Fruit fly (Drosophila melanogaster) whole organism, embryonic: ENCODE results near the gene CG13893.

Experiments used
- Adf1 ChIP-seq: fragments of 200-800 bp; sonication (Bioruptor generic); IDR thresholded peaks from 2 replicates; pipeline ENCODE4 v1.3.6; 2022; ENCODE audit warnings: missing biosample characterization, missing genetic modification characterization
- CG12155 ChIP-seq: fragments of 200-800 bp; sonication (Bioruptor generic); optimal IDR thresholded peaks from 3 replicates; lab custom pipeline; 2016; ENCODE audit warnings: missing biosample characterization, missing genetic modification characterization
- CG12236 ChIP-seq: fragments of 200-800 bp; sonication (Bioruptor generic); optimal IDR thresholded peaks from 2 replicates; lab custom pipeline; 2016; ENCODE audit warnings: missing biosample characterization, missing genetic modification characterization
- CG12744 ChIP-seq: fragments of 200-800 bp; sonication (Bioruptor generic); optimal IDR thresholded peaks from 2 replicates; lab custom pipeline; 2016; ENCODE audit warnings: missing biosample characterization, missing genetic modification characterization
- CG13894 ChIP-seq: fragments of 200-800 bp; sonication (Bioruptor generic); optimal IDR thresholded peaks from 3 replicates; lab custom pipeline; 2018; ENCODE audit warnings: missing biosample characterization, mild to moderate bottlenecking, missing genetic modification characterization, moderate library complexity
- CG15073 ChIP-seq: fragments of 200-800 bp; sonication (Bioruptor generic); optimal IDR thresholded peaks from 2 replicates; lab custom pipeline; 2016; ENCODE audit warnings: missing biosample characterization, missing genetic modification characterization
- CG1529 ChIP-seq: fragments of 200-800 bp; sonication (Bioruptor generic); optimal IDR thresholded peaks from 3 replicates; lab custom pipeline; 2018; ENCODE audit warnings: missing biosample characterization, missing genetic modification characterization
- CG17328 ChIP-seq: fragments of 200-800 bp; sonication (Bioruptor generic); IDR thresholded peaks from 2 replicates; pipeline ENCODE4 v1.3.6; 2022; ENCODE audit warnings: missing biosample characterization, missing genetic modification characterization
- CG2199 ChIP-seq: fragments of 200-800 bp; sonication (Bioruptor generic); IDR thresholded peaks from 3 replicates; pipeline ENCODE4 v1.3.6; 2022; ENCODE audit warnings: missing biosample characterization, missing genetic modification characterization
- CG2202 ChIP-seq: fragments of 200-800 bp; sonication (Bioruptor generic); optimal IDR thresholded peaks from 2 replicates; lab custom pipeline; 2018; ENCODE audit warnings: missing biosample characterization, mild to moderate bottlenecking, missing genetic modification characterization
- CG2889 ChIP-seq: fragments of 200-800 bp; sonication (Bioruptor generic); IDR thresholded peaks from 3 replicates; pipeline ENCODE4 v1.3.6; 2022; ENCODE audit warnings: missing biosample characterization, missing genetic modification characterization
- CG30431 ChIP-seq: fragments of 200-800 bp; sonication (Bioruptor generic); optimal IDR thresholded peaks from 2 replicates; lab custom pipeline; 2017; ENCODE audit warnings: missing biosample characterization, missing genetic modification characterization
- CG34224 ChIP-seq: fragments of 200-800 bp; sonication (Bioruptor generic); IDR thresholded peaks from 3 replicates; pipeline ENCODE4 v1.3.6; 2022; ENCODE audit warnings: missing biosample characterization, missing genetic modification characterization; ENCODE audit not compliant: partially characterized antibody
- CG34422 ChIP-seq: fragments of 200-800 bp; sonication (Bioruptor generic); IDR thresholded peaks from 3 replicates; pipeline ENCODE4 v1.3.6; 2022; ENCODE audit warnings: missing biosample characterization, missing genetic modification characterization
- CG4404 ChIP-seq: fragments of 200-800 bp; sonication (Bioruptor generic); IDR thresholded peaks from 2 replicates; pipeline ENCODE4 v1.3.6; 2022; ENCODE audit warnings: missing biosample characterization, missing genetic modification characterization
- CG7271 ChIP-seq: fragments of 200-800 bp; sonication (Bioruptor generic); optimal IDR thresholded peaks from 2 replicates; lab custom pipeline; 2018; ENCODE audit warnings: missing biosample characterization, mild to moderate bottlenecking, missing genetic modification characterization, moderate library complexity
- CG9215 ChIP-seq: fragments of 200-800 bp; sonication (Bioruptor generic); IDR thresholded peaks from 2 replicates; pipeline ENCODE4 v1.3.6; 2022; ENCODE audit warnings: missing biosample characterization, missing genetic modification characterization
- CG9797 ChIP-seq: fragments of 200-800 bp; sonication (Bioruptor generic); optimal IDR thresholded peaks from 3 replicates; lab custom pipeline; 2018; ENCODE audit warnings: missing biosample characterization, mild to moderate bottlenecking, missing genetic modification characterization
- CG9932 ChIP-seq: fragments of 200-800 bp; sonication (Bioruptor generic); IDR thresholded peaks from 2 replicates; pipeline ENCODE4 v1.3.6; 2022; ENCODE audit warnings: missing biosample characterization, missing genetic modification characterization
- CTCF ChIP-seq: fragments of 200-800 bp; sonication (Bioruptor generic); optimal IDR thresholded peaks from 2 replicates; lab custom pipeline; 2017; ENCODE audit warnings: missing biosample characterization, mild to moderate bottlenecking, missing genetic modification characterization, moderate library complexity
- CkIIα-i1 ChIP-seq: fragments of 200-800 bp; sonication (Bioruptor generic); IDR thresholded peaks from 2 replicates; pipeline ENCODE4 v1.3.6; 2022; ENCODE audit warnings: missing biosample characterization, missing genetic modification characterization
- CoRest ChIP-seq: fragments of 200-800 bp; sonication (Bioruptor generic); optimal IDR thresholded peaks from 3 replicates; lab custom pipeline; 2018; ENCODE audit warnings: missing biosample characterization, mild to moderate bottlenecking, missing genetic modification characterization, moderate library complexity
- CrebB ChIP-seq: fragments of 200-800 bp; sonication (Bioruptor generic); optimal IDR thresholded peaks from 3 replicates; lab custom pipeline; 2018; ENCODE audit warnings: missing biosample characterization, mild to moderate bottlenecking, missing genetic modification characterization
- Deaf1 ChIP-seq: fragments of 200-800 bp; optimal IDR thresholded peaks from 3 replicates; lab custom pipeline; 2019; ENCODE audit warnings: missing biosample characterization, mild to moderate bottlenecking, missing genetic modification characterization, moderate library complexity
- Drgx ChIP-seq: fragments of 200-800 bp; sonication (Bioruptor generic); IDR thresholded peaks from 2 replicates; pipeline ENCODE4 v1.3.6; 2022; ENCODE audit warnings: missing biosample characterization, missing genetic modification characterization
- ERR ChIP-seq: fragments of 200-800 bp; sonication (Bioruptor generic); optimal IDR thresholded peaks from 2 replicates; lab custom pipeline; 2016; ENCODE audit warnings: missing biosample characterization, missing genetic modification characterization
- Fer3 ChIP-seq: fragments of 200-800 bp; sonication (Bioruptor generic); optimal IDR thresholded peaks from 2 replicates; lab custom pipeline; 2018; ENCODE audit warnings: missing biosample characterization, mild to moderate bottlenecking, missing genetic modification characterization, moderate library complexity
- GATAe ChIP-seq: fragments of 200-800 bp; sonication (Bioruptor generic); conservative IDR thresholded peaks from 2 replicates; pipeline ENCODE4 v1.3.6; 2022; ENCODE audit warnings: missing biosample characterization, missing genetic modification characterization
- Lim3 ChIP-seq: fragments of 200-800 bp; sonication (Bioruptor generic); IDR thresholded peaks from 2 replicates; pipeline ENCODE4 v1.3.6; 2022; ENCODE audit warnings: missing biosample characterization, missing genetic modification characterization
- Ravus ChIP-seq: fragments of 200-800 bp; sonication (Bioruptor generic); IDR thresholded peaks from 2 replicates; pipeline ENCODE4 v1.3.6; 2022; ENCODE audit warnings: missing biosample characterization, missing genetic modification characterization
- Rfx ChIP-seq: fragments of 200-800 bp; sonication (Bioruptor generic); IDR thresholded peaks from 2 replicates; pipeline ENCODE4 v1.3.6; 2022; ENCODE audit warnings: missing biosample characterization, missing genetic modification characterization
- Sin3A ChIP-seq: fragments of >200 bp; optimal IDR thresholded peaks from 2 replicates; lab custom pipeline; 2018
- Sry-δ ChIP-seq: fragments of 200-800 bp; sonication (Bioruptor generic); optimal IDR thresholded peaks from 2 replicates; lab custom pipeline; 2016; ENCODE audit warnings: missing biosample characterization, missing genetic modification characterization
- Stat92E ChIP-seq, 3 experiments: fragments of >200 bp in 2 of 3; fragments of 200-800 bp in 1 of 3; sonication (Bioruptor generic) in 1 of 3; optimal IDR thresholded peaks; 2 replicates each; lab custom pipeline; 2017 to 2019; ENCODE audit warnings: missing biosample characterization in 3 of 3, missing genetic modification characterization in 3 of 3, mild to moderate bottlenecking in 1 of 3, moderate library complexity in 1 of 3
- TFAM ChIP-seq: fragments of 200-800 bp; sonication (Bioruptor generic); optimal IDR thresholded peaks from 2 replicates; lab custom pipeline; 2017; ENCODE audit warnings: missing biosample characterization, missing genetic modification characterization, inconsistent platforms
- Usf ChIP-seq: fragments of 200-800 bp; sonication (Bioruptor generic); optimal IDR thresholded peaks from 2 replicates; lab custom pipeline; 2017; ENCODE audit warnings: missing genotype, missing biosample characterization, missing genetic modification characterization
- Vsx1 ChIP-seq: fragments of 200-800 bp; sonication (Bioruptor generic); optimal IDR thresholded peaks from 2 replicates; lab custom pipeline; 2017; ENCODE audit warnings: missing biosample characterization, mild to moderate bottlenecking, missing genetic modification characterization, missing genetic modification reagents
- ab ChIP-seq: fragments of 200-800 bp; sonication (Bioruptor generic); optimal IDR thresholded peaks from 2 replicates; lab custom pipeline; 2016; ENCODE audit warnings: missing biosample characterization, missing genetic modification characterization
- al ChIP-seq: fragments of 200-800 bp; sonication (Bioruptor generic); IDR thresholded peaks from 2 replicates; pipeline ENCODE4 v1.3.6; 2022; ENCODE audit warnings: missing biosample characterization, missing genetic modification characterization
- amos ChIP-seq: fragments of 200-800 bp; sonication (Bioruptor generic); IDR thresholded peaks from 2 replicates; pipeline ENCODE4 v1.3.6; 2022; ENCODE audit warnings: missing biosample characterization, missing genetic modification characterization; ENCODE audit not compliant: partially characterized antibody
- bbx ChIP-seq: fragments of 200-800 bp; sonication (Bioruptor generic); IDR thresholded peaks from 2 replicates; pipeline ENCODE4 v1.3.6; 2022; ENCODE audit warnings: missing biosample characterization, missing genetic modification characterization; ENCODE audit not compliant: partially characterized antibody
- ci ChIP-seq: fragments of 200-800 bp; sonication (Bioruptor generic); IDR thresholded peaks from 3 replicates; pipeline ENCODE4 v1.3.6; 2022; ENCODE audit warnings: missing biosample characterization, missing genetic modification characterization
- emc ChIP-seq: fragments of 200-800 bp; sonication (Bioruptor generic); optimal IDR thresholded peaks from 2 replicates; lab custom pipeline; 2016; ENCODE audit warnings: missing biosample characterization, missing genetic modification characterization
- exex ChIP-seq: fragments of 200-800 bp; sonication (Bioruptor generic); optimal IDR thresholded peaks from 4 replicates; lab custom pipeline; 2018; ENCODE audit warnings: missing biosample characterization, mild to moderate bottlenecking, missing genetic modification characterization, moderate library complexity
- fd102C ChIP-seq: fragments of 200-800 bp; sonication (Bioruptor generic); optimal IDR thresholded peaks from 2 replicates; lab custom pipeline; 2018; ENCODE audit warnings: missing biosample characterization, mild to moderate bottlenecking, missing genetic modification characterization, moderate library complexity
- gsb-n ChIP-seq: fragments of 200-800 bp; sonication (Bioruptor generic); optimal IDR thresholded peaks from 3 replicates; lab custom pipeline; 2018; ENCODE audit warnings: missing biosample characterization, mild to moderate bottlenecking, missing genetic modification characterization
- ind ChIP-seq: fragments of 200-800 bp; sonication (Bioruptor generic); optimal IDR thresholded peaks from 3 replicates; lab custom pipeline; 2016; ENCODE audit warnings: missing biosample characterization, missing genetic modification characterization
- klu ChIP-seq: fragments of 200-800 bp; sonication (Bioruptor generic); IDR thresholded peaks from 2 replicates; pipeline ENCODE4 v1.3.6; 2022; ENCODE audit warnings: missing biosample characterization, missing genetic modification characterization
- nerfin-1 ChIP-seq: fragments of 200-800 bp; sonication (Bioruptor generic); optimal IDR thresholded peaks from 3 replicates; lab custom pipeline; 2019; ENCODE audit warnings: missing biosample characterization, mild to moderate bottlenecking, missing genetic modification characterization, moderate library complexity
- ranshi ChIP-seq: fragments of 200-800 bp; sonication (Bioruptor generic); IDR thresholded peaks from 2 replicates; pipeline ENCODE4 v1.3.6; 2022; ENCODE audit warnings: missing biosample characterization, missing genetic modification characterization
- ro ChIP-seq: fragments of 200-800 bp; sonication (Bioruptor generic); IDR thresholded peaks from 2 replicates; pipeline ENCODE4 v1.3.6; 2022; ENCODE audit warnings: missing biosample characterization, missing genetic modification characterization

The CG13893 gene

DNA sequence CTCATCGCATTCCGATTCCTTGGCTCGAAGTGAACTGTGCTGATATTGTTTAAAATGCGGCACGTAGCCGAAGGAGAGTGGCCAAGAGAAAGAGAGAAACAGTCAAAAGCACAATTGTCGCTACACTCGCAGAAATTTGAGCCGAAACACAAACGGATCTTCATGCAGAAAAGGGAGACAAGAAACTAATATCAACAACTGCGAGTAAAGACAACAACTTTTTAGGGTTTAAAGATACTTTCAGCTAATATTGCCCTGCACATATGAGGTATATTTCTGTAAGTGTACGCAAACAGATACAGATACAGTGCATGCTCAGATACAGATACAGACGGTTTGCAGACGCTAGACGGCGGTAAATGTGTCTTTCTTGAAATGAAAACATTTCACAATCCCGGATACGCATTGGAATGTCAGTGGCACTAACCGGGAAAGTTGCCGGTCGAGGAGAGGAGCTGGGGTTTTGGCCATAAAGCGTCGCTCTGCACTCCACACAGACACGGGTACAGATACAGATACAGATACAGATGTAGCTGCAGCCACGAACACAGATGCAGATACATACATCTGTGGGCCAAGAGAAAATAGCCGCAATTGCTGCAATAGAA, 40.4 kb upstream of the CG13893 start (continued):
- TF ChIP-seq nerfin-1 (tag; lab: Kevin White, UChicago) (peak; percentile 83), CG4404 (GFP tag; lab: Robert Waterston, UW) (peak; percentile 40; the same call in 1 of the 2 replicates), amos (GFP tag; lab: Robert Waterston, UW) (no peak), emc (GFP tag; lab: Kevin White, UChicago) (peak; percentile 47), klu (GFP tag; lab: Robert Waterston, UW) (peak; percentile 55), CG34422 (GFP tag; lab: Robert Waterston, UW) (peak; percentile 92), CrebB (peak; percentile 81), ind (GFP tag; lab: Kevin White, UChicago) (peak; percentile 91), CG2199 (peak; percentile 85; the same call in 2 of the 3 replicates), ci (GFP tag; lab: Robert Waterston, UW) (peak; percentile 95), Usf (GFP tag; lab: Kevin White, UChicago) (peak; percentile 32), Sin3A (lab: Kevin White, UChicago) (no peak), ab (GFP tag; lab: Kevin White, UChicago) (peak; percentile 78), Rfx (GFP tag; lab: Robert Waterston, UW) (peak; percentile 77), Ravus (GFP tag; lab: Robert Waterston, UW) (peak; percentile 55), CG30431 (peak; percentile 88), CG12744 (GFP tag; lab: Kevin White, UChicago) (peak; percentile 70), CG15073 (GFP tag; lab: Kevin White, UChicago) (no peak), CG9215 (GFP tag; lab: Robert Waterston, UW) (peak; percentile 60; the same call in 1 of the 2 replicates), Stat92E (GFP tag; optimal IDR thresholded peaks at IDR 0.05; lab: Kevin White, UChicago) (no peak), Vsx1 (GFP tag; lab: Kevin White, UChicago) (peak; percentile 75), bbx (GFP tag; lab: Robert Waterston, UW) (0 out of 2 replicates have a peak, but pooled peaks have one; percentile 37), CG7271 (peak; percentile 55), ranshi (GFP tag; lab: Robert Waterston, UW) (peak; percentile 89), ro (GFP tag; lab: Robert Waterston, UW) (peak; percentile 65), CG12236 (peak; percentile 77), al (peak; percentile 62), CG2202 (tag; lab: Kevin White, UChicago) (peak; percentile 78), CG17328 (peak; percentile 92), CG12155 (GFP tag; lab: Kevin White, UChicago) (peak; percentile 78), CG13894 (no peak), exex (tag; lab: Kevin White, UChicago) (peak; percentile 14), Lim3 (peak; percentile 63; the same call in 1 of the 2 replicates), CTCF (GFP tag; lab: Kevin White, UChicago) (peak; percentile 53), CG34224 (GFP tag; lab: Robert Waterston, UW) (no peak), Fer3 (tag; lab: Kevin White, UChicago) (peak; percentile 74), Drgx (GFP tag; lab: Robert Waterston, UW) (peak; percentile 94), CoRest (peak; percentile 81), ERR (GFP tag; lab: Kevin White, UChicago) (peak; percentile 71), Sry-δ (GFP tag; lab: Kevin White, UChicago) (peak; percentile 55), CG9932 (peak; percentile 51), TFAM (GFP tag; lab: Kevin White, UChicago) (peak; percentile 60), Adf1 (GFP tag; lab: Robert Waterston, UW) (no peak), GATAe (GFP tag; lab: Robert Waterston, UW) (no peak), CkIIα-i1 (GFP tag; lab: Robert Waterston, UW) (peak; percentile 33; the same call in 1 of the 2 replicates), fd102C (GFP tag; lab: Kevin White, UChicago) (no peak), CG9797 (no peak), CG1529 (peak; percentile 90), gsb-n (tag; lab: Kevin White, UChicago) (peak; percentile 82), CG2889 (GFP tag; lab: Robert Waterston, UW) (peak; percentile 80), Deaf1 (tag; lab: Kevin White, UChicago) (peak; percentile 52)
